Fruit fly (Drosophila melanogaster) whole organism, embryonic: Measurements from ENCODE around the gene CG32298.

Source experiments
- ATbp ChIP-seq: fragments of 200-800 bp; sonication (Bioruptor generic); optimal IDR thresholded peaks from 2 replicates; lab custom pipeline; 2017; ENCODE audit warnings: missing biosample characterization, mild to moderate bottlenecking, missing genetic modification characterization, missing genetic modification reagents
- Bteb2 ChIP-seq: fragments of 200-800 bp; sonication (Bioruptor generic); optimal IDR thresholded peaks from 2 replicates; lab custom pipeline; 2016; ENCODE audit warnings: missing biosample characterization, missing genetic modification characterization
- CG10147 ChIP-seq: fragments of 200-800 bp; sonication (Bioruptor generic); optimal IDR thresholded peaks from 2 replicates; lab custom pipeline; 2019; ENCODE audit warnings: missing biosample characterization, mild to moderate bottlenecking, missing genetic modification characterization, moderate library complexity
- CG10431 ChIP-seq: fragments of 200-800 bp; sonication (Bioruptor generic); optimal IDR thresholded peaks from 3 replicates; lab custom pipeline; 2018; ENCODE audit warnings: missing biosample characterization, mild to moderate bottlenecking, missing genetic modification characterization
- CG10959 ChIP-seq: fragments of 200-800 bp; sonication (Bioruptor generic); IDR thresholded peaks from 2 replicates; pipeline ENCODE4 v1.3.6; 2022; ENCODE audit warnings: missing biosample characterization, missing genetic modification characterization
- CG11093 ChIP-seq: fragments of 200-800 bp; sonication (Bioruptor generic); IDR thresholded peaks from 3 replicates; pipeline ENCODE4 v1.3.6; 2022; ENCODE audit warnings: missing biosample characterization, missing genetic modification characterization
- CG11560 ChIP-seq: fragments of 200-800 bp; sonication (Bioruptor generic); IDR thresholded peaks from 3 replicates; pipeline ENCODE4 v1.3.6; 2022; ENCODE audit warnings: missing biosample characterization, missing genetic modification characterization
- CG12391 ChIP-seq: fragments of 200-800 bp; sonication (Bioruptor generic); optimal IDR thresholded peaks from 3 replicates; lab custom pipeline; 2018; ENCODE audit warnings: missing biosample characterization, mild to moderate bottlenecking, missing genetic modification characterization, moderate library complexity
- CG12769 ChIP-seq: fragments of 200-800 bp; sonication (Bioruptor generic); optimal IDR thresholded peaks from 2 replicates; lab custom pipeline; 2019; ENCODE audit warnings: missing biosample characterization, mild to moderate bottlenecking, missing genetic modification characterization, moderate library complexity
- CG14014 ChIP-seq: fragments of 200-800 bp; sonication (Bioruptor generic); IDR thresholded peaks from 2 replicates; pipeline ENCODE4 v1.3.6; 2022; ENCODE audit warnings: missing biosample characterization, missing genetic modification characterization
- CG15479 ChIP-seq: fragments of 200-800 bp; sonication (Bioruptor generic); optimal IDR thresholded peaks from 3 replicates; lab custom pipeline; 2019; ENCODE audit warnings: missing biosample characterization, mild to moderate bottlenecking, missing genetic modification characterization, moderate library complexity
- CG17568 ChIP-seq: fragments of 200-800 bp; sonication (Bioruptor generic); optimal IDR thresholded peaks from 2 replicates; lab custom pipeline; 2018; ENCODE audit warnings: missing biosample characterization, mild to moderate bottlenecking, missing genetic modification characterization, moderate library complexity
- CG18476 ChIP-seq: fragments of 200-800 bp; sonication (Bioruptor generic); optimal IDR thresholded peaks from 2 replicates; lab custom pipeline; 2016; ENCODE audit warnings: missing biosample characterization, mild to moderate bottlenecking, missing genetic modification characterization
- CG18599 ChIP-seq: fragments of 200-800 bp; sonication (Bioruptor generic); optimal IDR thresholded peaks from 3 replicates; lab custom pipeline; 2017; ENCODE audit warnings: missing biosample characterization, missing genetic modification characterization, mild to moderate bottlenecking, moderate library complexity, missing genetic modification reagents
- CG30431 ChIP-seq: fragments of 200-800 bp; sonication (Bioruptor generic); optimal IDR thresholded peaks from 2 replicates; lab custom pipeline; 2017; ENCODE audit warnings: missing biosample characterization, missing genetic modification characterization
- CG4854 ChIP-seq: fragments of 200-800 bp; sonication (Bioruptor generic); optimal IDR thresholded peaks from 2 replicates; lab custom pipeline; 2016; ENCODE audit warnings: missing biosample characterization, missing genetic modification characterization, inconsistent platforms
- CG6175 ChIP-seq: fragments of 200-800 bp; sonication (Bioruptor generic); IDR thresholded peaks from 3 replicates; pipeline ENCODE4 v1.3.6; 2022; ENCODE audit warnings: missing biosample characterization, missing genetic modification characterization
- CG6272 ChIP-seq: fragments of 200-800 bp; sonication (Bioruptor generic); IDR thresholded peaks from 2 replicates; pipeline ENCODE4 v1.3.6; 2022; ENCODE audit warnings: missing biosample characterization, missing genetic modification characterization
- CG8089 ChIP-seq: fragments of 200-800 bp; sonication (Bioruptor generic); optimal IDR thresholded peaks from 3 replicates; lab custom pipeline; 2016; ENCODE audit warnings: missing biosample characterization, missing genetic modification characterization
- CG8765 ChIP-seq: fragments of 200-800 bp; sonication (Bioruptor generic); IDR thresholded peaks from 2 replicates; pipeline ENCODE4 v1.3.6; 2022; ENCODE audit warnings: missing biosample characterization, missing genetic modification characterization
- CG9932 ChIP-seq: fragments of 200-800 bp; sonication (Bioruptor generic); IDR thresholded peaks from 2 replicates; pipeline ENCODE4 v1.3.6; 2022; ENCODE audit warnings: missing biosample characterization, missing genetic modification characterization
- CoRest ChIP-seq: fragments of 200-800 bp; sonication (Bioruptor generic); optimal IDR thresholded peaks from 3 replicates; lab custom pipeline; 2018; ENCODE audit warnings: missing biosample characterization, mild to moderate bottlenecking, missing genetic modification characterization, moderate library complexity
- D19A ChIP-seq: fragments of 200-800 bp; optimal IDR thresholded peaks from 3 replicates; lab custom pipeline; 2019; ENCODE audit warnings: missing biosample characterization, mild to moderate bottlenecking, missing genetic modification characterization, moderate library complexity
- Dip3 ChIP-seq: fragments of 200-800 bp; sonication (Bioruptor generic); optimal IDR thresholded peaks from 3 replicates; lab custom pipeline; 2016; ENCODE audit warnings: missing biosample characterization, missing genetic modification characterization
- Drgx ChIP-seq: fragments of 200-800 bp; sonication (Bioruptor generic); IDR thresholded peaks from 2 replicates; pipeline ENCODE4 v1.3.6; 2022; ENCODE audit warnings: missing biosample characterization, missing genetic modification characterization
- HLH54F ChIP-seq: fragments of 200-800 bp; sonication (Bioruptor generic); optimal IDR thresholded peaks from 3 replicates; lab custom pipeline; 2016; ENCODE audit warnings: missing biosample characterization, missing genetic modification characterization
- Hr39 ChIP-seq: fragments of >200 bp; optimal IDR thresholded peaks from 2 replicates; lab custom pipeline; 2017
- Hr78 ChIP-seq, 2 experiments: fragments of 200-800 bp in 1 of 2; fragments of >200 bp in 1 of 2; sonication (Bioruptor generic) in 1 of 2; optimal IDR thresholded peaks; 2 replicates each; lab custom pipeline; 2017 to 2019; ENCODE audit warnings: missing biosample characterization in 2 of 2, missing genetic modification characterization in 2 of 2, mild to moderate bottlenecking in 1 of 2, moderate library complexity in 1 of 2
- Nf-YB ChIP-seq: fragments of 200-800 bp; sonication (Bioruptor generic); optimal IDR thresholded peaks from 3 replicates; lab custom pipeline; 2019; ENCODE audit warnings: missing biosample characterization, mild to moderate bottlenecking, missing genetic modification characterization, moderate library complexity
- Xbp1 ChIP-seq: fragments of 200-800 bp; sonication (Bioruptor generic); optimal IDR thresholded peaks from 3 replicates; lab custom pipeline; 2016; ENCODE audit warnings: missing biosample characterization, mild to moderate bottlenecking, missing genetic modification characterization
- al ChIP-seq: fragments of 200-800 bp; sonication (Bioruptor generic); IDR thresholded peaks from 2 replicates; pipeline ENCODE4 v1.3.6; 2022; ENCODE audit warnings: missing biosample characterization, missing genetic modification characterization
- az2 ChIP-seq: fragments of 200-800 bp; sonication (Bioruptor generic); optimal IDR thresholded peaks from 3 replicates; lab custom pipeline; 2016; ENCODE audit warnings: missing biosample characterization, missing genetic modification characterization
- btn ChIP-seq: fragments of 200-800 bp; sonication (Bioruptor generic); optimal IDR thresholded peaks from 2 replicates; lab custom pipeline; 2016; ENCODE audit warnings: missing biosample characterization, missing genetic modification characterization
- chm ChIP-seq: fragments of 200-800 bp; sonication (Bioruptor generic); IDR thresholded peaks from 2 replicates; pipeline ENCODE4 v1.3.6; 2022; ENCODE audit warnings: missing biosample characterization, missing genetic modification characterization
- crol ChIP-seq: fragments of 200-800 bp; sonication (Bioruptor generic); IDR thresholded peaks from 2 replicates; pipeline ENCODE4 v1.3.6; 2022; ENCODE audit warnings: missing biosample characterization, missing genetic modification characterization
- crp ChIP-seq, 2 experiments: fragments of 200-800 bp; sonication (Bioruptor generic); optimal IDR thresholded peaks; 2 replicates in 1 of 2; 3 replicates in 1 of 2; lab custom pipeline; 2017; ENCODE audit warnings: missing biosample characterization in 2 of 2, missing genetic modification characterization in 2 of 2, mild to moderate bottlenecking in 1 of 2, moderate library complexity in 1 of 2
- en ChIP-seq: fragments of 200-800 bp; sonication (Bioruptor generic); optimal IDR thresholded peaks from 2 replicates; lab custom pipeline; 2016; ENCODE audit warnings: missing biosample characterization, missing genetic modification characterization
- fd64A ChIP-seq: fragments of 200-800 bp; sonication (Bioruptor generic); optimal IDR thresholded peaks from 3 replicates; lab custom pipeline; 2018; ENCODE audit warnings: missing biosample characterization, mild to moderate bottlenecking, missing genetic modification characterization
- gfzf ChIP-seq: fragments of 200-800 bp; sonication (Bioruptor generic); optimal IDR thresholded peaks from 2 replicates; lab custom pipeline; 2016; ENCODE audit warnings: missing biosample characterization, mild to moderate bottlenecking, missing genetic modification characterization, moderate library complexity
- grn ChIP-seq: fragments of 200-800 bp; sonication (Bioruptor generic); optimal IDR thresholded peaks from 3 replicates; lab custom pipeline; 2017; ENCODE audit warnings: missing biosample characterization, missing genetic modification characterization
- ham ChIP-seq: fragments of 200-800 bp; sonication (Bioruptor generic); IDR thresholded peaks from 2 replicates; pipeline ENCODE4 v1.3.6; 2022; ENCODE audit warnings: missing biosample characterization, missing genetic modification characterization
- her ChIP-seq: fragments of 200-800 bp; sonication (Bioruptor generic); optimal IDR thresholded peaks from 2 replicates; lab custom pipeline; 2016; ENCODE audit warnings: missing biosample characterization, missing genetic modification characterization
- nerfin-2 ChIP-seq: fragments of 200-800 bp; sonication (Bioruptor generic); IDR thresholded peaks from 2 replicates; pipeline ENCODE4 v1.3.6; 2022; ENCODE audit warnings: missing biosample characterization, missing genetic modification characterization; ENCODE audit not compliant: partially characterized antibody
- seq ChIP-seq: fragments of 200-800 bp; sonication (Bioruptor generic); IDR thresholded peaks from 2 replicates; pipeline ENCODE4 v1.3.6; 2022; ENCODE audit warnings: missing biosample characterization, missing genetic modification characterization
- slou ChIP-seq: fragments of 200-800 bp; sonication (Bioruptor generic); optimal IDR thresholded peaks from 3 replicates; lab custom pipeline; 2016; ENCODE audit warnings: missing biosample characterization, missing genetic modification characterization
- slp2 ChIP-seq: fragments of 200-800 bp; sonication (Bioruptor generic); optimal IDR thresholded peaks from 2 replicates; lab custom pipeline; 2016; ENCODE audit warnings: missing biosample characterization, missing genetic modification characterization
- stc ChIP-seq: fragments of 200-800 bp; sonication (Bioruptor generic); IDR thresholded peaks from 2 replicates; pipeline ENCODE4 v1.3.6; 2022; ENCODE audit warnings: missing biosample characterization, missing genetic modification characterization
- tap ChIP-seq: fragments of 200-800 bp; optimal IDR thresholded peaks from 3 replicates; lab custom pipeline; 2019; ENCODE audit warnings: missing biosample characterization, mild to moderate bottlenecking, missing genetic modification characterization, moderate library complexity
- wdn ChIP-seq: fragments of 200-800 bp; sonication (Bioruptor generic); IDR thresholded peaks from 2 replicates; pipeline ENCODE4 v1.3.6; 2022; ENCODE audit warnings: missing biosample characterization, missing genetic modification characterization
- wek ChIP-seq: fragments of 200-800 bp; sonication (Bioruptor generic); optimal IDR thresholded peaks from 3 replicates; lab custom pipeline; 2018; ENCODE audit warnings: missing biosample characterization, mild to moderate bottlenecking, missing genetic modification characterization, moderate library complexity

Gene CG32298

dm6 chr3L:2373421-2374043 is 17.3 kb downstream of the CG32298 start, which contains the start of the genes mRpL23 and CG9004 (continued):
- peak; percentile 99 for TF ChIP-seq CoRest (tag; lab: Kevin White, UChicago)
- TF ChIP-seq crol = peak; percentile 90
- peak; percentile 97 for TF ChIP-seq CG8089 (GFP tag; lab: Kevin White, UChicago)
- peak; percentile 99 for TF ChIP-seq CG30431 (GFP tag; lab: Kevin White, UChicago)
- peak; percentile 99 for TF ChIP-seq CG18476 (GFP tag; lab: Kevin White, UChicago)
- TF ChIP-seq CG6175 (GFP tag; lab: Robert Waterston, UW) = peak; percentile 99
- TF ChIP-seq CG17568 (GFP tag; lab: Kevin White, UChicago) = peak; percentile 98
- TF ChIP-seq her (GFP tag; lab: Kevin White, UChicago) = peak; percentile 94
- TF ChIP-seq fd64A (GFP tag; lab: Kevin White, UChicago) = peak; percentile 96
- peak; percentile 70 for TF ChIP-seq CG15479 (GFP tag; lab: Kevin White, UChicago)
- TF ChIP-seq CG10147 (GFP tag; lab: Kevin White, UChicago) = peak; percentile 98
- TF ChIP-seq CG11560 = peak; percentile 95
- peak; percentile 87 for TF ChIP-seq Nf-YB (GFP tag; lab: Kevin White, UChicago)
- peak; percentile 99 for TF ChIP-seq Bteb2 (GFP tag; lab: Kevin White, UChicago)
- TF ChIP-seq CG14014 (GFP tag; lab: Robert Waterston, UW) = peak; percentile 100
- TF ChIP-seq grn (GFP tag; lab: Kevin White, UChicago) = peak; percentile 89
- peak in 1 of 2 experiments; percentile 89 for TF ChIP-seq Hr78 (GFP tag; optimal IDR thresholded peaks at IDR 0.05; lab: Kevin White, UChicago)
- TF ChIP-seq wek (GFP tag; lab: Kevin White, UChicago) = peak; percentile 91
- peak; percentile 100 for TF ChIP-seq CG9932 (GFP tag; lab: Robert Waterston, UW)
- TF ChIP-seq D19A (tag; lab: Kevin White, UChicago) = peak; percentile 95
- peak; percentile 94 for TF ChIP-seq en (GFP tag; lab: Kevin White, UChicago)
- TF ChIP-seq crp (GFP tag; optimal IDR thresholded peaks at IDR 0.05; lab: Kevin White, UChicago) = peak; percentile 85 to 97
- TF ChIP-seq HLH54F = peak; percentile 99
- TF ChIP-seq CG11093 (GFP tag; lab: Robert Waterston, UW) = peak; percentile 99
- peak; percentile 99 for TF ChIP-seq CG10959 (GFP tag; lab: Robert Waterston, UW)
- peak; percentile 99 for TF ChIP-seq Dip3 (GFP tag; lab: Kevin White, UChicago)
- TF ChIP-seq ATbp (GFP tag; lab: Kevin White, UChicago) = peak; percentile 98
- TF ChIP-seq seq (GFP tag; lab: Robert Waterston, UW) = peak; percentile 99
- TF ChIP-seq Xbp1 (GFP tag; lab: Kevin White, UChicago) = peak; percentile 100
- TF ChIP-seq ham (GFP tag; lab: Robert Waterston, UW) = peak; percentile 98
- peak; percentile 99 for TF ChIP-seq wdn (GFP tag; lab: Robert Waterston, UW)
- TF ChIP-seq gfzf (GFP tag; lab: Kevin White, UChicago) = peak; percentile 75
- TF ChIP-seq CG6272 (GFP tag; lab: Robert Waterston, UW) = peak; percentile 100
- no peak for TF ChIP-seq nerfin-2 (GFP tag; lab: Robert Waterston, UW)
- TF ChIP-seq CG8765 (GFP tag; lab: Robert Waterston, UW) = peak; percentile 99
- TF ChIP-seq tap (tag; lab: Kevin White, UChicago) = peak; percentile 98
- TF ChIP-seq chm (GFP tag; lab: Robert Waterston, UW) = peak; percentile 99
- TF ChIP-seq CG18599 (GFP tag; lab: Kevin White, UChicago) = peak; percentile 99
- TF ChIP-seq slou (GFP tag; lab: Kevin White, UChicago) = peak; percentile 99
- TF ChIP-seq az2 (GFP tag; lab: Kevin White, UChicago) = peak; percentile 99
- peak; percentile 100 for TF ChIP-seq Drgx (GFP tag; lab: Robert Waterston, UW)
- TF ChIP-seq CG12769 (tag; lab: Kevin White, UChicago) = peak; percentile 99
- peak; percentile 98 for TF ChIP-seq slp2 (GFP tag; lab: Kevin White, UChicago)
- TF ChIP-seq CG12391 (tag; lab: Kevin White, UChicago) = peak; percentile 99
- peak; percentile 99 for TF ChIP-seq al (GFP tag; lab: Robert Waterston, UW)
- peak; percentile 99 for TF ChIP-seq CG4854 (GFP tag; lab: Kevin White, UChicago)
- TF ChIP-seq CG10431 (GFP tag; lab: Kevin White, UChicago) = peak; percentile 95
- peak; percentile 99 for TF ChIP-seq stc
- no peak for TF ChIP-seq Hr39 (lab: Kevin White, UChicago)
- peak; percentile 96 for TF ChIP-seq btn (GFP tag; lab: Kevin White, UChicago)
